Worm (Caenorhabditis elegans) whole organism, late embryonic: ENCODE data around the gene sdz-21.

ENCODE experiments used
- C38D4.7 ChIP-seq: fragments of 200-800 bp; sonication (Bioruptor generic); optimal IDR thresholded peaks from 2 replicates; lab custom pipeline; 2018; ENCODE audit warnings: mild to moderate bottlenecking, missing genetic modification characterization, moderate library complexity, missing compliant biosample characterization
- F13H6.1 ChIP-seq: sonication (generic microtip); optimal IDR thresholded peaks from 2 replicates; lab custom pipeline; 2016; ENCODE audit warnings: missing genetic modification characterization, missing compliant biosample characterization
- T23F11.4 ChIP-seq: fragments of 200-800 bp; sonication (Bioruptor generic); optimal IDR thresholded peaks from 2 replicates; lab custom pipeline; 2018; ENCODE audit warnings: mild to moderate bottlenecking, missing genetic modification characterization, missing compliant biosample characterization
- ama-1 ChIP-seq: fragments of 150-350 bp; optimal IDR thresholded peaks from 2 replicates; lab custom pipeline; 2014
- ceh-14 ChIP-seq: sonication (generic microtip); optimal IDR thresholded peaks from 2 replicates; lab custom pipeline; 2016; ENCODE audit warnings: missing genotype, missing genetic modification characterization, missing compliant biosample characterization
- ceh-18 ChIP-seq: sonication (generic microtip); optimal IDR thresholded peaks from 2 replicates; lab custom pipeline; 2016; ENCODE audit warnings: missing genetic modification characterization, missing compliant biosample characterization
- ceh-19 ChIP-seq: fragments of 200-800 bp; sonication (Bioruptor generic); optimal IDR thresholded peaks from 2 replicates; lab custom pipeline; 2018; ENCODE audit warnings: mild to moderate bottlenecking, missing genetic modification characterization, missing compliant biosample characterization
- ceh-2 ChIP-seq: sonication (generic microtip); optimal IDR thresholded peaks from 2 replicates; lab custom pipeline; 2016; ENCODE audit warnings: missing genotype, missing genetic modification characterization, missing compliant biosample characterization
- ceh-30 ChIP-seq: fragments of 150-350 bp; optimal IDR thresholded peaks from 2 replicates; lab custom pipeline; 2014; ENCODE audit warnings: missing biosample characterization, missing genetic modification characterization
- ceh-31 ChIP-seq: sonication (generic microtip); optimal IDR thresholded peaks from 2 replicates; lab custom pipeline; 2016; ENCODE audit warnings: missing genetic modification characterization, missing compliant biosample characterization
- ceh-34 ChIP-seq: sonication (generic microtip); optimal IDR thresholded peaks from 2 replicates; lab custom pipeline; 2016; ENCODE audit warnings: mild to moderate bottlenecking, missing genetic modification characterization, missing compliant biosample characterization
- ceh-45 ChIP-seq: fragments of 200-800 bp; sonication (Bioruptor generic); IDR thresholded peaks from 2 replicates; pipeline ENCODE4 v1.3.6; 2022; ENCODE audit warnings: missing genetic modification reagents, missing genetic modification characterization, missing compliant biosample characterization
- ceh-6 ChIP-seq: fragments of 200-800 bp; sonication (Bioruptor generic); optimal IDR thresholded peaks from 2 replicates; lab custom pipeline; 2018; ENCODE audit warnings: mild to moderate bottlenecking, missing genetic modification characterization, missing compliant biosample characterization
- dmd-4 ChIP-seq: sonication (generic microtip); optimal IDR thresholded peaks from 2 replicates; lab custom pipeline; 2016; ENCODE audit warnings: borderline replicate concordance, missing genetic modification characterization, missing compliant biosample characterization
- dve-1 ChIP-seq: sonication (generic microtip); optimal IDR thresholded peaks from 2 replicates; lab custom pipeline; 2017; ENCODE audit warnings: antibody characterized with exemption, mild to moderate bottlenecking, missing genetic modification characterization, missing compliant biosample characterization
- elt-2 ChIP-seq: sonication (generic microtip); optimal IDR thresholded peaks from 2 replicates; lab custom pipeline; 2016; ENCODE audit warnings: missing genetic modification reagents, missing genetic modification characterization, missing compliant biosample characterization
- elt-4 ChIP-seq: sonication (generic microtip); optimal IDR thresholded peaks from 2 replicates; lab custom pipeline; 2016; ENCODE audit warnings: missing genetic modification characterization, missing compliant biosample characterization
- ets-4 ChIP-seq: sonication (generic microtip); optimal IDR thresholded peaks from 2 replicates; lab custom pipeline; 2016; ENCODE audit warnings: missing genetic modification characterization, missing compliant biosample characterization
- fax-1 ChIP-seq: sonication (generic microtip); optimal IDR thresholded peaks from 2 replicates; lab custom pipeline; 2016; ENCODE audit warnings: missing genotype, missing genetic modification characterization, missing compliant biosample characterization
- gmeb-2 ChIP-seq: sonication (generic microtip); optimal IDR thresholded peaks from 2 replicates; lab custom pipeline; 2016; ENCODE audit warnings: missing genetic modification characterization, inconsistent platforms, missing compliant biosample characterization
- hlh-13 ChIP-seq: fragments of 200-800 bp; sonication (Bioruptor generic); optimal IDR thresholded peaks from 2 replicates; lab custom pipeline; 2018; ENCODE audit warnings: mild to moderate bottlenecking, missing genetic modification characterization, missing compliant biosample characterization
- hlh-15 ChIP-seq: sonication (generic microtip); optimal IDR thresholded peaks from 2 replicates; lab custom pipeline; 2016; ENCODE audit warnings: missing genetic modification characterization, missing compliant biosample characterization
- hlh-30 ChIP-seq: sonication (generic microtip); optimal IDR thresholded peaks from 2 replicates; lab custom pipeline; 2017; ENCODE audit warnings: antibody characterized with exemption, missing genetic modification characterization, missing compliant biosample characterization; ENCODE audit not compliant: insufficient read depth
- hlh-8 ChIP-seq: sonication (generic microtip); optimal IDR thresholded peaks from 2 replicates; lab custom pipeline; 2016; ENCODE audit warnings: missing genotype, missing genetic modification characterization, missing compliant biosample characterization
- lin-11 ChIP-seq: fragments of 200-800 bp; sonication (Bioruptor generic); optimal IDR thresholded peaks from 2 replicates; lab custom pipeline; 2018; ENCODE audit warnings: mild to moderate bottlenecking, missing genetic modification characterization, missing compliant biosample characterization
- madf-2 ChIP-seq: sonication (generic microtip); optimal IDR thresholded peaks from 2 replicates; lab custom pipeline; 2017; ENCODE audit warnings: missing genetic modification characterization, missing compliant biosample characterization
- mec-3 ChIP-seq: sonication (generic microtip); optimal IDR thresholded peaks from 2 replicates; lab custom pipeline; 2016; ENCODE audit warnings: borderline replicate concordance, missing genetic modification characterization, missing compliant biosample characterization
- nfya-1 ChIP-seq: sonication (generic microtip); optimal IDR thresholded peaks from 2 replicates; lab custom pipeline; 2017; ENCODE audit warnings: missing genetic modification characterization, mild to moderate bottlenecking, missing compliant biosample characterization, antibody characterized with exemption, moderate library complexity
- nhr-232 ChIP-seq: sonication (generic microtip); optimal IDR thresholded peaks from 2 replicates; lab custom pipeline; 2016; ENCODE audit warnings: missing genetic modification characterization, missing compliant biosample characterization
- pat-9 ChIP-seq: fragments of 200-800 bp; sonication (Bioruptor generic); optimal IDR thresholded peaks from 2 replicates; lab custom pipeline; 2018; ENCODE audit warnings: mild to moderate bottlenecking, missing genetic modification characterization, moderate library complexity, missing compliant biosample characterization
- pax-1 ChIP-seq: fragments of 150-350 bp; optimal IDR thresholded peaks from 2 replicates; lab custom pipeline; 2014; ENCODE audit warnings: missing biosample characterization, missing genetic modification characterization
- pha-4 ChIP-seq: fragments of 150-350 bp; optimal IDR thresholded peaks from 2 replicates; lab custom pipeline; 2018; ENCODE audit warnings: missing biosample characterization, missing genetic modification reagents, missing genetic modification characterization
- pqm-1 ChIP-seq: sonication (generic microtip); optimal IDR thresholded peaks from 2 replicates; lab custom pipeline; 2016; ENCODE audit warnings: missing genetic modification characterization, missing compliant biosample characterization
- ref-2 ChIP-seq: sonication (generic microtip); optimal IDR thresholded peaks from 2 replicates; lab custom pipeline; 2016; ENCODE audit warnings: missing genetic modification characterization, missing compliant biosample characterization
- rnt-1 ChIP-seq: sonication (generic microtip); optimal IDR thresholded peaks from 2 replicates; lab custom pipeline; 2016; ENCODE audit warnings: missing genetic modification characterization, missing compliant biosample characterization
- sdc-2 ChIP-seq: sonication (generic microtip); optimal IDR thresholded peaks from 2 replicates; lab custom pipeline; 2016; ENCODE audit warnings: missing genotype, missing genetic modification characterization, missing compliant biosample characterization
- sox-4 ChIP-seq: sonication (generic microtip); optimal IDR thresholded peaks from 2 replicates; lab custom pipeline; 2017; ENCODE audit warnings: mild to moderate bottlenecking, missing genetic modification characterization, inconsistent platforms, missing compliant biosample characterization
- tbx-2 ChIP-seq: sonication (generic microtip); optimal IDR thresholded peaks from 2 replicates; lab custom pipeline; 2016; ENCODE audit warnings: missing genetic modification characterization, missing compliant biosample characterization
- tbx-7 ChIP-seq: sonication (generic microtip); optimal IDR thresholded peaks from 2 replicates; lab custom pipeline; 2016; ENCODE audit warnings: missing genotype, missing genetic modification characterization, missing compliant biosample characterization
- ttx-3 ChIP-seq: sonication (generic microtip); optimal IDR thresholded peaks from 2 replicates; lab custom pipeline; 2016; ENCODE audit warnings: missing genetic modification reagents, missing genetic modification characterization, missing compliant biosample characterization
- unc-3 ChIP-seq, 2 experiments: fragments of 200-800 bp in 1 of 2; sonication (Bioruptor generic) in 1 of 2; sonication (generic microtip) in 1 of 2; conservative IDR thresholded peaks in 1 of 2; optimal IDR thresholded peaks in 1 of 2; 2 replicates each; pipeline versions ENCODE4 v1.3.6 to Lab custom; 2016 to 2022; ENCODE audit warnings: missing compliant biosample characterization in 2 of 2, missing genetic modification characterization in 2 of 2, missing genetic modification reagents in 1 of 2
- unc-42 ChIP-seq: sonication (generic microtip); optimal IDR thresholded peaks from 2 replicates; lab custom pipeline; 2016; ENCODE audit warnings: missing genotype, missing genetic modification characterization, missing compliant biosample characterization
- unc-55 ChIP-seq: sonication (generic microtip); optimal IDR thresholded peaks from 2 replicates; lab custom pipeline; 2017; ENCODE audit warnings: missing biosample characterization, missing genetic modification reagents, missing genetic modification characterization

sdz-21 gene

ce11 chrIII:5621236-5621635 is 35.6 kb downstream of the sdz-21 start:
- TF ChIP-seq rnt-1 (tag; lab: Kevin White, UChicago): no peak
- TF ChIP-seq nfya-1 (tag; lab: Kevin White, UChicago): peak; percentile 76
- no peak for TF ChIP-seq pha-4 (tag; lab: Kevin White, UChicago)
- TF ChIP-seq ceh-30 (tag; lab: Kevin White, UChicago): no peak
- TF ChIP-seq ceh-19 (GFP tag; lab: Kevin White, UChicago): peak; percentile 40
- no peak for TF ChIP-seq hlh-15 (tag; lab: Kevin White, UChicago)
- TF ChIP-seq ets-4: peak; percentile 60
- peak; percentile 8 for TF ChIP-seq ceh-18 (tag; lab: Kevin White, UChicago)
- no peak for TF ChIP-seq pax-1
- peak; percentile 33 for TF ChIP-seq ref-2
- peak; percentile 44 for TF ChIP-seq tbx-2 (tag; lab: Kevin White, UChicago)
- peak; percentile 63 for TF ChIP-seq elt-2 (tag; lab: Kevin White, UChicago)
- TF ChIP-seq dmd-4 (tag; lab: Kevin White, UChicago): no peak
- no peak for TF ChIP-seq ceh-6 (GFP tag; lab: Kevin White, UChicago)
- TF ChIP-seq ceh-2 (tag; lab: Kevin White, UChicago): peak; percentile 17
- TF ChIP-seq ttx-3: no peak
- no peak for TF ChIP-seq ama-1 (lab: Kevin White, UChicago)
- TF ChIP-seq unc-55 (GFP tag; lab: Kevin White, UChicago): peak; percentile 85
- peak; percentile 77 for TF ChIP-seq ceh-31 (tag; lab: Kevin White, UChicago)
- TF ChIP-seq hlh-30: peak; percentile 23
- peak; percentile 28 for TF ChIP-seq dve-1 (tag; lab: Kevin White, UChicago)
- TF ChIP-seq fax-1 (tag; lab: Kevin White, UChicago): no peak
- no peak for TF ChIP-seq sdc-2 (tag; lab: Kevin White, UChicago)
- TF ChIP-seq ceh-34 (tag; lab: Kevin White, UChicago): peak; percentile 34
- peak; percentile 23 for TF ChIP-seq F13H6.1
- no peak for TF ChIP-seq mec-3 (tag; lab: Kevin White, UChicago)
- peak; percentile 11 for TF ChIP-seq sox-4 (tag; lab: Kevin White, UChicago)
- TF ChIP-seq unc-42 (tag; lab: Kevin White, UChicago): peak; percentile 42
- no peak for TF ChIP-seq tbx-7
- TF ChIP-seq gmeb-2 (tag; lab: Kevin White, UChicago): no peak
- no peak for TF ChIP-seq ceh-45 (GFP tag; lab: Robert Waterston, UW)
- no peak for TF ChIP-seq hlh-13
- TF ChIP-seq hlh-8 (tag; lab: Kevin White, UChicago): no peak
- TF ChIP-seq T23F11.4 (GFP tag; lab: Kevin White, UChicago): no peak
- peak; percentile 33 for TF ChIP-seq ceh-14 (tag; lab: Kevin White, UChicago)
- TF ChIP-seq nhr-232 (tag; lab: Kevin White, UChicago): no peak
- no peak for TF ChIP-seq unc-3 (GFP tag; conservative IDR thresholded peaks at IDR 0.05; lab: Robert Waterston, UW)
- TF ChIP-seq unc-3 (tag; optimal IDR thresholded peaks at IDR 0.05; lab: Kevin White, UChicago): no peak
- no peak for TF ChIP-seq pat-9 (tag; lab: Kevin White, UChicago)

ce11 chrIII:5620186-5620585 is 36.7 kb downstream of the sdz-21 start:
- no peak for TF ChIP-seq elt-4 (tag; lab: Kevin White, UChicago)
- no peak for TF ChIP-seq C38D4.7
- no peak for TF ChIP-seq pqm-1 (tag; lab: Kevin White, UChicago)
- no peak for TF ChIP-seq unc-42 (tag; lab: Kevin White, UChicago)
- no peak for TF ChIP-seq ceh-6 (GFP tag; lab: Kevin White, UChicago)
- TF ChIP-seq madf-2 (tag; lab: Kevin White, UChicago): no peak
- TF ChIP-seq lin-11: no peak
- TF ChIP-seq, all 69 proteins: peak for 0
